Fruit fly (Drosophila melanogaster): ENCODE results near the gene CG15739.
A peak's percentile ranks its signal among the peaks of the same experiment; 100 is the strongest.

Gene CG15739

DNA sequence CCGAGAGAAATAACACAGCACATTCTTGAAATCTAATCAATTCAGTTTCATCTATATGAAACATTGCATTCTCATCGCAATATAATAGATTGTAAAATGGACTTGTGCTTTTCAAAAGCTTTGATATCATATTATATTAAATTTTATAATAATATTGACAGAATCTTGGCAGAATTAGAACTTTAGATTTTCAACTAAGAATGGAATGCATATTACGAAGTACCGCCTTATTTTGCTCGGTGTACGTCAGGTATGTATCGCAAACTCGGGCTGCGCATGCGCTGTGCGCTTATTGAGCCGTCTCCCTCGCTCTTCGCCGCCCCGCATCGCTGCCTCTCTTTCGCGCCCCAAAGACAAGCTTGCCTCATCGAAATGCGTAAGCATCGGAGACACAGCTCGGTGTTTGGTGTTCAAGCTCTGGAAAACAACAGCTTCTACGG is 42.1 kb downstream of the CG15739 start (continued):
- TF ChIP-seq scrt (GFP tag; optimal IDR thresholded peaks at IDR 0.05): peak; percentile 85
- peak; percentile 87 for TF ChIP-seq CG10267 (tag; optimal IDR thresholded peaks at IDR 0.05)
- no peak for TF ChIP-seq gro (GFP tag; optimal IDR thresholded peaks at IDR 0.05)
- no peak for TF ChIP-seq CG4282 (GFP tag; optimal IDR thresholded peaks at IDR 0.05)
- no peak for TF ChIP-seq CG12236 (GFP tag; optimal IDR thresholded peaks at IDR 0.05)
- TF ChIP-seq HLH3B (GFP tag; IDR thresholded peaks at IDR 0.05): peak; percentile 82
- peak; percentile 61; the same call in 1 of the 3 replicates for TF ChIP-seq Optix (GFP tag; IDR thresholded peaks at IDR 0.05)
- peak; percentile 87 for TF ChIP-seq CG7357 (GFP tag; IDR thresholded peaks at IDR 0.05)
- TF ChIP-seq Med (GFP tag): peak; percentile 83
- TF ChIP-seq Oaz (GFP tag; IDR thresholded peaks at IDR 0.05): peak; percentile 70
- peak; percentile 89 for TF ChIP-seq Fer1 (GFP tag; optimal IDR thresholded peaks at IDR 0.05)
- peak; percentile 61 for TF ChIP-seq CG12071 (GFP tag; optimal IDR thresholded peaks at IDR 0.05)
- TF ChIP-seq da (GFP tag; optimal IDR thresholded peaks at IDR 0.05): no peak
- TF ChIP-seq CG7987 (GFP tag; optimal IDR thresholded peaks at IDR 0.05): peak; percentile 61
- peak; percentile 54 for TF ChIP-seq fd102C (GFP tag; optimal IDR thresholded peaks at IDR 0.05)
- peak; percentile 65 for TF ChIP-seq CG4707 (GFP tag; optimal IDR thresholded peaks at IDR 0.05)
- TF ChIP-seq sens (GFP tag): peak; percentile 85
- peak; percentile 79 for TF ChIP-seq CG1832 (GFP tag; optimal IDR thresholded peaks at IDR 0.05)
- TF ChIP-seq gcm (GFP tag; optimal IDR thresholded peaks at IDR 0.05): peak; percentile 92
- peak; percentile 54 for TF ChIP-seq CG18476 (GFP tag; optimal IDR thresholded peaks at IDR 0.05)
- peak; percentile 71; the same call in 2 of the 3 replicates for TF ChIP-seq gce (GFP tag; IDR thresholded peaks at IDR 0.05)
- peak; percentile 35 for TF ChIP-seq Dip3 (GFP tag; optimal IDR thresholded peaks at IDR 0.05)
- TF ChIP-seq CG12659 (GFP tag; optimal IDR thresholded peaks at IDR 0.05): peak; percentile 91
- peak; percentile 63 for TF ChIP-seq CrebB (tag; optimal IDR thresholded peaks at IDR 0.05)
- 0 out of 3 replicates have a peak, but pooled peaks have one; percentile 59 for TF ChIP-seq CG2889 (GFP tag; IDR thresholded peaks at IDR 0.05)
- TF ChIP-seq Deaf1 (tag; optimal IDR thresholded peaks at IDR 0.05): peak; percentile 73
- peak; percentile 81 for TF ChIP-seq CG7271 (tag; optimal IDR thresholded peaks at IDR 0.05)
- TF ChIP-seq Ets97D (GFP tag; optimal IDR thresholded peaks at IDR 0.05): no peak
- peak in 1 of 2 experiments; percentile 79 for TF ChIP-seq Hr78 (GFP tag; optimal IDR thresholded peaks at IDR 0.05)
- peak; percentile 80 for TF ChIP-seq CG8281 (tag; optimal IDR thresholded peaks at IDR 0.05)
- 0 out of 2 replicates have a peak, but pooled peaks have one; percentile 34 for TF ChIP-seq Dip2 (GFP tag; IDR thresholded peaks at IDR 0.05)
- peak; percentile 85 for TF ChIP-seq BtbVII (GFP tag; optimal IDR thresholded peaks at IDR 0.05)
- peak; percentile 4 for TF ChIP-seq slp2 (GFP tag; optimal IDR thresholded peaks at IDR 0.05)
- TF ChIP-seq Six4 (GFP tag; optimal IDR thresholded peaks at IDR 0.05): peak; percentile 62
- peak; percentile 54 for TF ChIP-seq CG17186 (GFP tag; optimal IDR thresholded peaks at IDR 0.05)
- TF ChIP-seq Doc2 (GFP tag; IDR thresholded peaks at IDR 0.05): no peak
- peak; percentile 92 for TF ChIP-seq CG33557 (GFP tag; optimal IDR thresholded peaks at IDR 0.05)
- peak; percentile 98 for TF ChIP-seq CG17361 (GFP tag; IDR thresholded peaks at IDR 0.05)
- no peak for TF ChIP-seq dati (GFP tag; IDR thresholded peaks at IDR 0.05)
- peak; percentile 73 for TF ChIP-seq CG13894 (tag; optimal IDR thresholded peaks at IDR 0.05)
- peak; percentile 48 for TF ChIP-seq mirr (GFP tag; optimal IDR thresholded peaks at IDR 0.05)
- TF ChIP-seq shn (GFP tag; optimal IDR thresholded peaks at IDR 0.05): no peak
- TF ChIP-seq CG4328 (GFP tag; optimal IDR thresholded peaks at IDR 0.05): peak; percentile 91
- TF ChIP-seq ara (GFP tag; IDR thresholded peaks at IDR 0.05): peak; percentile 88
- peak; percentile 44; the same call in 1 of the 2 replicates for TF ChIP-seq CG17612 (GFP tag; IDR thresholded peaks at IDR 0.05)
- no peak for TF ChIP-seq btn (GFP tag; optimal IDR thresholded peaks at IDR 0.05)
- peak; percentile 81 for TF ChIP-seq CG34376 (GFP tag; optimal IDR thresholded peaks at IDR 0.05)
- TF ChIP-seq CG9215 (GFP tag; IDR thresholded peaks at IDR 0.05): peak; percentile 84
- peak; percentile 86 for TF ChIP-seq esg (GFP tag; conservative IDR thresholded peaks at IDR 0.05)
- no peak for TF ChIP-seq Bteb2 (GFP tag; optimal IDR thresholded peaks at IDR 0.05)
- TF ChIP-seq kay (GFP tag; optimal IDR thresholded peaks at IDR 0.05): peak; percentile 55

Measured in whole organism, embryonic.